Worm (Caenorhabditis elegans): Measurements from ENCODE around the gene srw-63.

srw-63 gene

DNA sequence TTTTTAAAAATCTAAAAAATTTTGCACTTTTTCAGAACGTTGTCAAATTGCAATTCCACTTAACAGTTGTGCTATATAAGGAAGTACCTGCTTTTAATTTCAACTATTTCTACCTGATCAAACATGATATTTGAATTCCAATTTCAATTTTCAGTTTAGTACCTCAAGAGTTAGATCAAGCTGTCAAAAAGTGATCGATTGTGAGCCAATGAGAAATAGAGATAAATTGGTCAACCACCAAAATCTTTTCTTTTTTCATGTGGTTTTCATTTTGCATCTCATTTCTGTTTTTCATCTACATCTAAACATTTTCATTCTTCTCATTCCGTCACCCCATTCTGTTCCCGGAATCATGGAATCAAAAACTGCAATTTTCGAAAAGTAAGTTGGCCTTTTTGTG, 27.0 kb downstream of the srw-63 start, which contains the start of gene egl-23:
TSS of gene egl-23 (plus strand) at position 301 of the 400 bp plus-strand sequence.
- TF ChIP-seq T07F8.4 (tag; optimal IDR thresholded peaks at IDR 0.05) (no peak), nhr-90 (tag; optimal IDR thresholded peaks at IDR 0.05) (no peak), snpc-4 (GFP tag; optimal IDR thresholded peaks at IDR 0.05) (no peak), snpc-4 (tag; optimal IDR thresholded peaks at IDR 0.05) (no peak), hmg-20 (GFP tag; IDR thresholded peaks at IDR 0.05) (no peak), athp-1 (tag; optimal IDR thresholded peaks at IDR 0.05) (no peak), Y53F4B.3 (GFP tag; IDR thresholded peaks at IDR 0.05) (no peak), snpc-1.1 (tag; optimal IDR thresholded peaks at IDR 0.05; ENCODE audit: insufficient read depth) (no peak), F57C9.4 (tag; optimal IDR thresholded peaks at IDR 0.05) (no peak), Y53G8AR.9 (GFP tag; conservative IDR thresholded peaks at IDR 0.05) (no peak), F22D6.2 (tag; optimal IDR thresholded peaks at IDR 0.05) (no peak), lin-40 (tag; optimal IDR thresholded peaks at IDR 0.05) (no peak), ztf-26 (tag; optimal IDR thresholded peaks at IDR 0.05) (no peak), D2030.7 (GFP tag; IDR thresholded peaks at IDR 0.05) (no peak), ceh-79 (tag; optimal IDR thresholded peaks at IDR 0.05) (no peak), ztf-25 (GFP tag; IDR thresholded peaks at IDR 0.05) (no peak), him-1 (tag; optimal IDR thresholded peaks at IDR 0.05) (no peak), ceh-91 (GFP tag; IDR thresholded peaks at IDR 0.05) (no peak), mel-28 (tag; optimal IDR thresholded peaks at IDR 0.05; ENCODE audit: borderline replicate concordance) (no peak), Y67H2A.10 (GFP tag; conservative IDR thresholded peaks at IDR 0.05) (no peak)

DNA sequence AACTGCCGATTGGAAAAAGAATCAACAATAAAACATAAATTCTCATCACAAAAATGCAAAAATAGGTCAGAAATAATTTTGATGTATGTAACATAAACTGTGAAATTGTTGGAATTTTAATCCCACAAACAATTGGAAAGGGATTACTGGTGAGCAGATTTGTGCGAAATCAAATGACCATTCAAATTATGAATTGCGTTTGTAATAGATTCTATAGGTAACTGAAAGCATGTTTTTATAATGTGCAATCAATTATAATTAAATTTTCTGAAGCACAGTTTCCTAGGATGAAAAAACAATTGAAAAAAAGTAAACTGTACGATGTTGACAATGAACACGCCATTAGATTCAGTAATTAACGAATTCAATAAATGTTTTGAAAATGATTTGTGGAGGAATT, 30.0 kb downstream of the srw-63 start, which contains the start of gene tor-1:
TSS of gene tor-1 (minus strand) at position 101 of the 400 bp plus-strand sequence.
- TF ChIP-seq ztf-26 (tag; optimal IDR thresholded peaks at IDR 0.05) (no peak), dpff-1 (tag; optimal IDR thresholded peaks at IDR 0.05) (no peak), mcd-1 (GFP tag; IDR thresholded peaks at IDR 0.05) (no peak), lin-40 (tag; optimal IDR thresholded peaks at IDR 0.05) (no peak), F37B4.10 (GFP tag; IDR thresholded peaks at IDR 0.05) (no peak), B0336.3 (GFP tag; IDR thresholded peaks at IDR 0.05) (no peak), lir-1 (GFP tag; conservative IDR thresholded peaks at IDR 0.05) (no peak), Y56A3A.18 (GFP tag; IDR thresholded peaks at IDR 0.05) (no peak), ztf-3 (GFP tag; optimal IDR thresholded peaks at IDR 0.05) (no peak), unc-62 (GFP tag; optimal IDR thresholded peaks at IDR 0.05) (no peak), zim-3 (tag; optimal IDR thresholded peaks at IDR 0.05) (no peak), hmg-1.2 (GFP tag; IDR thresholded peaks at IDR 0.05) (no peak), xnd-1 (tag; optimal IDR thresholded peaks at IDR 0.05) (no peak), ekl-4 (GFP tag; IDR thresholded peaks at IDR 0.05) (no peak)

DNA sequence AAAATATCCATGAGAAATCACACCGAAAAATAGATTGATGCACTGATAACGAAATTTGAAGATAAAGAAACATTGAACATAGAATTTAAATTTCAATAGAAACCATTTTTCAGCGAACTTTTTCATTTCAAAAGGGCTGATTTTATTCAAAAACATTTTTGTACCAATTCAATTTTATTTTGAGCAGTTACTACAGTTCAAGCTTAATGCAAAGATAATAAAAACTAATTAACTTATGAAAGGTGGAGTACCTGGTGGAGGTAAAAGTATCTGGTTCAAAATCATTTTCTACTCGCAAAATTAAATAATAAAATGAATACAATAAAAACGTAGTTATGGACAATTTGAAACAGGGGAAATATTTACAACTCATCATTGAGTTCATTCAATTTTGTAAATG, 31.7 kb downstream of the srw-63 start, which contains the start of gene tor-2:
TSS of gene tor-2 (minus strand) at position 101 of the 400 bp plus-strand sequence.
- no peak for TF ChIP-seq Y95B8A.8 (GFP tag; IDR thresholded peaks at IDR 0.05)

DNA sequence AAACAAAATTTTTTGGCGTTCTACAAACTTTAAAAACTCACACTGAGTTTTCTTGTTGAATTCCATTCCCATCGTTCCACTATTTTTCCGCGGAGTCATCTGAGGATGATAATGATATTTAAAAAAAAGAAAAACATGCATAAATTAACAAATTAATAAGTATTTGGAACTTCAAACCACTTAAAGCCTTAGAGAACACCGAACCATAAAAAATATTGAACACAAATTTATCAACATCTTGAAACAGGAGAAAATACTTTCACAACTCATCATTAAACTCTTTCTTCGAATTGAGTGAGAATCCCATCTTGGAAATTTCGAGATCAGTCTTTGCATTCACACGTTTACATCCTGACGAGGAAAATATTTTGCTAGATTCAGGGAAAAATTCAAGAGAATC, 33.3 kb downstream of the srw-63 start, which contains the start of gene gei-18:
TSS of gene gei-18 (minus strand) at position 101 of the 400 bp plus-strand sequence.
- TF ChIP-seq somi-1 (GFP tag; optimal IDR thresholded peaks at IDR 0.05), result no peak
- no peak for TF ChIP-seq K12H6.12 (tag; optimal IDR thresholded peaks at IDR 0.05)
- TF ChIP-seq ztf-26 (tag; optimal IDR thresholded peaks at IDR 0.05), result no peak
- no peak for TF ChIP-seq C17E4.6 (GFP tag; IDR thresholded peaks at IDR 0.05)
- no peak for TF ChIP-seq nhr-80 (tag; optimal IDR thresholded peaks at IDR 0.05)
- TF ChIP-seq Y56A3A.18 (GFP tag; IDR thresholded peaks at IDR 0.05), result no peak
- no peak for TF ChIP-seq hrde-1 (tag; optimal IDR thresholded peaks at IDR 0.05; ENCODE audit: borderline replicate concordance)
- no peak for TF ChIP-seq let-526 (GFP tag; IDR thresholded peaks at IDR 0.05)
- no peak for TF ChIP-seq pha-4 (tag; optimal IDR thresholded peaks at IDR 0.05)
- no peak for TF ChIP-seq xnd-1 (tag; optimal IDR thresholded peaks at IDR 0.05)
- no peak for TF ChIP-seq hmg-20 (GFP tag; IDR thresholded peaks at IDR 0.05)
- no peak for TF ChIP-seq hsf-1 (GFP tag; IDR thresholded peaks at IDR 0.05)

Data from whole organism, young adult.